Worm (Caenorhabditis elegans): Measurements from ENCODE around the gene srbc-17.

Gene srbc-17

ce11 chrV:2192117-2192516, 14.6 kb downstream of the srbc-17 start, which contains the start of gene nhr-13 (continued):
- TF ChIP-seq nhr-25 (tag; optimal IDR thresholded peaks at IDR 0.05; ENCODE audit: borderline replicate concordance, insufficient read depth) (no peak), nhr-41 (GFP tag; IDR thresholded peaks at IDR 0.05) (no peak), madf-5 (GFP tag; IDR thresholded peaks at IDR 0.05) (no peak), lin-29 (GFP tag; IDR thresholded peaks at IDR 0.05) (no peak), mdl-1 (tag; optimal IDR thresholded peaks at IDR 0.05) (peak in 1 of 2 experiments; percentile 13), hlh-11 (tag; optimal IDR thresholded peaks at IDR 0.05) (peak; percentile 35), vab-7 (GFP tag; IDR thresholded peaks at IDR 0.05) (no peak), lir-3 (tag; optimal IDR thresholded peaks at IDR 0.05) (no peak), hif-1 (tag; optimal IDR thresholded peaks at IDR 0.05) (no peak), madf-9 (GFP tag; conservative IDR thresholded peaks at IDR 0.05) (no peak), lin-38 (GFP tag; IDR thresholded peaks at IDR 0.05) (no peak), mxl-3 (GFP tag; optimal IDR thresholded peaks at IDR 0.05) (no peak), F10B5.3 (tag; optimal IDR thresholded peaks at IDR 0.05) (no peak), ZK337.2 (GFP tag; IDR thresholded peaks at IDR 0.05) (no peak), gei-8 (GFP tag; optimal IDR thresholded peaks at IDR 0.05) (no peak), Y105C5A.15 (GFP tag; IDR thresholded peaks at IDR 0.05) (no peak), Y5F2A.4 (GFP tag; optimal IDR thresholded peaks at IDR 0.05) (no peak), jun-1 (tag; optimal IDR thresholded peaks at IDR 0.05) (no peak), Y48G9A.11 (GFP tag; IDR thresholded peaks at IDR 0.05) (no peak), ces-1 (GFP tag; optimal IDR thresholded peaks at IDR 0.05) (no peak), mes-2 (tag; optimal IDR thresholded peaks at IDR 0.05; ENCODE audit: poor library complexity, severe bottlenecking) (peak; percentile 29), dve-1 (tag; optimal IDR thresholded peaks at IDR 0.05; ENCODE audit: insufficient read depth) (peak; percentile 11), unc-130 (GFP tag; optimal IDR thresholded peaks at IDR 0.05) (no peak), skn-1 (tag; optimal IDR thresholded peaks at IDR 0.05) (no peak), D1046.2 (GFP tag; IDR thresholded peaks at IDR 0.05) (no peak), duxl-1 (tag; optimal IDR thresholded peaks at IDR 0.05; ENCODE audit: poor library complexity) (peak; percentile 30), rbr-2 (tag; optimal IDR thresholded peaks at IDR 0.05) (no peak), tra-1 (GFP tag; IDR thresholded peaks at IDR 0.05) (no peak), sdz-12 (GFP tag; optimal IDR thresholded peaks at IDR 0.05) (no peak), mxl-2 (GFP tag; conservative IDR thresholded peaks at IDR 0.05) (no peak), dmd-6 (GFP tag; IDR thresholded peaks at IDR 0.05) (peak; percentile 61), lim-7 (GFP tag; IDR thresholded peaks at IDR 0.05) (no peak), daf-16 (GFP tag; optimal IDR thresholded peaks at IDR 0.05) (no peak), daf-16 (tag; optimal IDR thresholded peaks at IDR 0.05) (peak; percentile 47), attf-4 (tag; optimal IDR thresholded peaks at IDR 0.05) (no peak), egl-27 (tag; optimal IDR thresholded peaks at IDR 0.05) (no peak)

ce11 chrV:2199594-2199993, 22.1 kb downstream of the srbc-17 start:
- TF ChIP-seq daf-19 (GFP tag; conservative IDR thresholded peaks at IDR 0.05) (no peak), zip-2 (tag; optimal IDR thresholded peaks at IDR 0.05) (no peak), dpl-1 (GFP tag; optimal IDR thresholded peaks at IDR 0.05) (no peak), unc-39 (tag; optimal IDR thresholded peaks at IDR 0.05) (no peak), zag-1 (tag; optimal IDR thresholded peaks at IDR 0.05) (no peak), F49E8.2 (tag; optimal IDR thresholded peaks at IDR 0.05; ENCODE audit: borderline replicate concordance) (no peak), F10B5.3 (tag; optimal IDR thresholded peaks at IDR 0.05) (no peak), ztf-11 (tag; optimal IDR thresholded peaks at IDR 0.05) (no peak), lim-7 (GFP tag; IDR thresholded peaks at IDR 0.05) (no peak)

All from whole organism, L4 larva.